Fruit fly (Drosophila melanogaster) whole organism, embryonic: Measurements from ENCODE around the gene CG10570.

Source experiments
- Abd-B ChIP-seq: fragments of 200-800 bp; sonication (Bioruptor generic); optimal IDR thresholded peaks from 2 replicates; lab custom pipeline; 2018; ENCODE audit warnings: missing biosample characterization, mild to moderate bottlenecking, missing genetic modification characterization, moderate library complexity
- Atf3 ChIP-seq: fragments of 200-800 bp; sonication (Bioruptor generic); optimal IDR thresholded peaks from 3 replicates; lab custom pipeline; 2016; ENCODE audit warnings: missing biosample characterization, missing genetic modification characterization
- BEAF-32 ChIP-seq: fragments of 200-800 bp; sonication (Bioruptor generic); optimal IDR thresholded peaks from 3 replicates; lab custom pipeline; 2017; ENCODE audit warnings: missing biosample characterization, missing genetic modification characterization, mild to moderate bottlenecking, moderate library complexity, missing genetic modification reagents
- CG10267 ChIP-seq: fragments of 200-800 bp; sonication (Bioruptor generic); optimal IDR thresholded peaks from 2 replicates; lab custom pipeline; 2018; ENCODE audit warnings: missing biosample characterization, mild to moderate bottlenecking, missing genetic modification characterization, moderate library complexity
- CG11247 ChIP-seq: fragments of 200-800 bp; sonication (Bioruptor generic); IDR thresholded peaks from 2 replicates; pipeline ENCODE4 v1.3.6; 2022; ENCODE audit warnings: missing biosample characterization, missing genetic modification characterization
- CG11456 ChIP-seq: fragments of 200-800 bp; sonication (Bioruptor generic); IDR thresholded peaks from 3 replicates; pipeline ENCODE4 v1.3.6; 2022; ENCODE audit warnings: missing biosample characterization, missing genetic modification characterization
- CG12071 ChIP-seq: fragments of 200-800 bp; sonication (Bioruptor generic); optimal IDR thresholded peaks from 3 replicates; lab custom pipeline; 2018; ENCODE audit warnings: missing biosample characterization, mild to moderate bottlenecking, missing genetic modification characterization
- CG12299 ChIP-seq: fragments of 200-800 bp; sonication (Bioruptor generic); optimal IDR thresholded peaks from 2 replicates; lab custom pipeline; 2018; ENCODE audit warnings: missing biosample characterization, mild to moderate bottlenecking, missing genetic modification characterization
- CG13296 ChIP-seq: fragments of 200-800 bp; sonication (Bioruptor generic); optimal IDR thresholded peaks from 3 replicates; lab custom pipeline; 2018; ENCODE audit warnings: missing biosample characterization, mild to moderate bottlenecking, missing genetic modification characterization
- CG13624 ChIP-seq: fragments of 200-800 bp; sonication (Bioruptor generic); optimal IDR thresholded peaks from 2 replicates; lab custom pipeline; 2016; ENCODE audit warnings: missing biosample characterization, missing genetic modification characterization
- CG15073 ChIP-seq: fragments of 200-800 bp; sonication (Bioruptor generic); optimal IDR thresholded peaks from 2 replicates; lab custom pipeline; 2016; ENCODE audit warnings: missing biosample characterization, missing genetic modification characterization
- CG15514 ChIP-seq: fragments of 200-800 bp; sonication (Bioruptor generic); optimal IDR thresholded peaks from 3 replicates; lab custom pipeline; 2017; ENCODE audit warnings: missing biosample characterization, missing genetic modification characterization, mild to moderate bottlenecking, moderate library complexity, missing genetic modification reagents
- CG17912 ChIP-seq: fragments of 200-800 bp; sonication (Bioruptor generic); optimal IDR thresholded peaks from 2 replicates; lab custom pipeline; 2018; ENCODE audit warnings: missing biosample characterization, mild to moderate bottlenecking, missing genetic modification characterization
- CG31224 ChIP-seq: fragments of 200-800 bp; sonication (Bioruptor generic); IDR thresholded peaks from 2 replicates; pipeline ENCODE4 v1.3.6; 2022; ENCODE audit warnings: missing biosample characterization, missing genetic modification characterization
- CG31441 ChIP-seq: fragments of 200-800 bp; sonication (Bioruptor generic); IDR thresholded peaks from 2 replicates; pipeline ENCODE4 v1.3.6; 2022; ENCODE audit warnings: missing biosample characterization, missing genetic modification characterization
- CG3838 ChIP-seq: fragments of 200-800 bp; sonication (Bioruptor generic); optimal IDR thresholded peaks from 3 replicates; lab custom pipeline; 2016; ENCODE audit warnings: missing biosample characterization, missing genetic modification characterization
- CG7928 ChIP-seq: fragments of 200-800 bp; sonication (Bioruptor generic); optimal IDR thresholded peaks from 2 replicates; lab custom pipeline; 2017; ENCODE audit warnings: missing biosample characterization, mild to moderate bottlenecking, missing genetic modification characterization
- CG8089 ChIP-seq: fragments of 200-800 bp; sonication (Bioruptor generic); optimal IDR thresholded peaks from 3 replicates; lab custom pipeline; 2016; ENCODE audit warnings: missing biosample characterization, missing genetic modification characterization
- CG8765 ChIP-seq: fragments of 200-800 bp; sonication (Bioruptor generic); IDR thresholded peaks from 2 replicates; pipeline ENCODE4 v1.3.6; 2022; ENCODE audit warnings: missing biosample characterization, missing genetic modification characterization
- Deaf1 ChIP-seq: fragments of 200-800 bp; optimal IDR thresholded peaks from 3 replicates; lab custom pipeline; 2019; ENCODE audit warnings: missing biosample characterization, mild to moderate bottlenecking, missing genetic modification characterization, moderate library complexity
- Dek ChIP-seq: fragments of 200-800 bp; sonication (Bioruptor generic); optimal IDR thresholded peaks from 3 replicates; lab custom pipeline; 2019; ENCODE audit warnings: missing biosample characterization, mild to moderate bottlenecking, missing genetic modification characterization, moderate library complexity
- Dip3 ChIP-seq: fragments of 200-800 bp; sonication (Bioruptor generic); optimal IDR thresholded peaks from 3 replicates; lab custom pipeline; 2016; ENCODE audit warnings: missing biosample characterization, missing genetic modification characterization
- E2f2 ChIP-seq: fragments of 200-800 bp; sonication (Bioruptor generic); IDR thresholded peaks from 2 replicates; pipeline ENCODE4 v1.3.6; 2022; ENCODE audit warnings: missing biosample characterization, missing genetic modification characterization
- HHEX ChIP-seq: fragments of 200-800 bp; sonication (Bioruptor generic); optimal IDR thresholded peaks from 3 replicates; lab custom pipeline; 2017; ENCODE audit warnings: missing biosample characterization, mild to moderate bottlenecking, missing genetic modification characterization, missing genetic modification reagents
- HLH3B ChIP-seq: fragments of 200-800 bp; sonication (Bioruptor generic); IDR thresholded peaks from 2 replicates; pipeline ENCODE4 v1.3.6; 2022; ENCODE audit warnings: missing biosample characterization, missing genetic modification characterization
- Hand ChIP-seq: fragments of 200-800 bp; sonication (Bioruptor generic); optimal IDR thresholded peaks from 2 replicates; lab custom pipeline; 2017; ENCODE audit warnings: mild to moderate bottlenecking, missing biosample characterization, missing genetic modification reagents, missing genetic modification characterization
- Hr51 ChIP-seq, 2 experiments: fragments of 200-800 bp; sonication (Bioruptor generic); optimal IDR thresholded peaks; 2 replicates in 1 of 2; 3 replicates in 1 of 2; lab custom pipeline; 2016 to 2018; ENCODE audit warnings: missing biosample characterization in 2 of 2, missing genetic modification characterization in 2 of 2, mild to moderate bottlenecking in 1 of 2, moderate library complexity in 1 of 2
- MBD-R2 ChIP-seq: fragments of 200-800 bp; sonication (Bioruptor generic); IDR thresholded peaks from 2 replicates; pipeline ENCODE4 v1.3.6; 2022; ENCODE audit warnings: missing biosample characterization, missing genetic modification characterization
- Meics ChIP-seq: fragments of 200-800 bp; sonication (Bioruptor generic); optimal IDR thresholded peaks from 2 replicates; lab custom pipeline; 2017; ENCODE audit warnings: missing biosample characterization, mild to moderate bottlenecking, missing genetic modification characterization
- PHDP ChIP-seq: fragments of 200-800 bp; sonication (Bioruptor generic); optimal IDR thresholded peaks from 3 replicates; lab custom pipeline; 2018; ENCODE audit warnings: missing biosample characterization, mild to moderate bottlenecking, missing genetic modification characterization, moderate library complexity
- Scr ChIP-seq: fragments of 200-800 bp; sonication (Bioruptor generic); IDR thresholded peaks from 2 replicates; pipeline ENCODE4 v1.3.6; 2022; ENCODE audit warnings: missing biosample characterization, missing genetic modification characterization; ENCODE audit not compliant: partially characterized antibody
- Side ChIP-seq: fragments of 200-800 bp; sonication (Bioruptor generic); optimal IDR thresholded peaks from 2 replicates; lab custom pipeline; 2016; ENCODE audit warnings: missing biosample characterization, missing genetic modification characterization
- TFAM ChIP-seq: fragments of 200-800 bp; sonication (Bioruptor generic); optimal IDR thresholded peaks from 2 replicates; lab custom pipeline; 2017; ENCODE audit warnings: missing biosample characterization, missing genetic modification characterization, inconsistent platforms
- Usf ChIP-seq: fragments of 200-800 bp; sonication (Bioruptor generic); optimal IDR thresholded peaks from 2 replicates; lab custom pipeline; 2017; ENCODE audit warnings: missing genotype, missing biosample characterization, missing genetic modification characterization
- chn ChIP-seq: fragments of 200-800 bp; sonication (Bioruptor generic); optimal IDR thresholded peaks from 2 replicates; lab custom pipeline; 2016; ENCODE audit warnings: missing biosample characterization, missing genetic modification characterization
- dpn ChIP-seq, 2 experiments: fragments of 200-800 bp; sonication (Bioruptor generic); optimal IDR thresholded peaks; 3 replicates each; lab custom pipeline; 2016; ENCODE audit warnings: missing biosample characterization in 2 of 2, missing genetic modification characterization in 2 of 2
- esg ChIP-seq: fragments of 200-800 bp; sonication (Bioruptor generic); conservative IDR thresholded peaks from 2 replicates; pipeline ENCODE4 v1.3.6; 2022; ENCODE audit warnings: missing biosample characterization, missing genetic modification characterization
- ftz-f1 ChIP-seq: fragments of 200-800 bp; sonication (Bioruptor generic); optimal IDR thresholded peaks from 2 replicates; lab custom pipeline; 2016; ENCODE audit warnings: missing biosample characterization, missing genetic modification characterization
- gce ChIP-seq: fragments of 200-800 bp; sonication (Bioruptor generic); IDR thresholded peaks from 3 replicates; pipeline ENCODE4 v1.3.6; 2022; ENCODE audit warnings: missing biosample characterization, missing genetic modification characterization
- knrl ChIP-seq: fragments of 200-800 bp; sonication (Bioruptor generic); IDR thresholded peaks from 3 replicates; pipeline ENCODE4 v1.3.6; 2022; ENCODE audit warnings: missing biosample characterization, missing genetic modification characterization; ENCODE audit not compliant: partially characterized antibody
- lola ChIP-seq, 3 experiments: fragments of >200 bp in 2 of 3; fragments of 200-800 bp in 1 of 3; sonication (Bioruptor generic) in 1 of 3; optimal IDR thresholded peaks; 2 replicates each; lab custom pipeline; 2017 to 2019; ENCODE audit warnings: missing biosample characterization in 3 of 3, missing genetic modification characterization in 3 of 3, mild to moderate bottlenecking in 1 of 3, moderate library complexity in 1 of 3
- p53 ChIP-seq: fragments of 200-800 bp; sonication (Bioruptor generic); optimal IDR thresholded peaks from 2 replicates; lab custom pipeline; 2016; ENCODE audit warnings: missing biosample characterization, missing genetic modification characterization
- pfk ChIP-seq: fragments of 200-800 bp; sonication (Bioruptor generic); optimal IDR thresholded peaks from 2 replicates; lab custom pipeline; 2018; ENCODE audit warnings: missing biosample characterization, mild to moderate bottlenecking, missing genetic modification characterization, moderate library complexity
- pros ChIP-seq: fragments of 200-800 bp; sonication (Bioruptor generic); optimal IDR thresholded peaks from 3 replicates; lab custom pipeline; 2019; ENCODE audit warnings: missing biosample characterization, mild to moderate bottlenecking, missing genetic modification characterization, moderate library complexity
- pum ChIP-seq: fragments of 200-800 bp; sonication (Bioruptor generic); optimal IDR thresholded peaks from 2 replicates; lab custom pipeline; 2016; ENCODE audit warnings: missing biosample characterization, missing genetic modification characterization
- rib ChIP-seq: fragments of 200-800 bp; sonication (Bioruptor generic); IDR thresholded peaks from 2 replicates; pipeline ENCODE4 v1.3.6; 2022; ENCODE audit warnings: missing biosample characterization, missing genetic modification characterization
- sens ChIP-seq: fragments of 200-800 bp; sonication (Bioruptor generic); peaks from one replicate; lab custom pipeline; 2016; ENCODE audit warnings: missing biosample characterization, missing genetic modification characterization
- sna ChIP-seq: fragments of 200-800 bp; sonication (Bioruptor generic); IDR thresholded peaks from 2 replicates; pipeline ENCODE4 v1.3.6; 2022; ENCODE audit warnings: missing biosample characterization, missing genetic modification characterization; ENCODE audit not compliant: partially characterized antibody
- stc ChIP-seq: fragments of 200-800 bp; sonication (Bioruptor generic); IDR thresholded peaks from 2 replicates; pipeline ENCODE4 v1.3.6; 2022; ENCODE audit warnings: missing biosample characterization, missing genetic modification characterization
- tio ChIP-seq: fragments of 200-800 bp; sonication (Bioruptor generic); optimal IDR thresholded peaks from 2 replicates; lab custom pipeline; 2017; ENCODE audit warnings: missing biosample characterization, missing genetic modification characterization, inconsistent platforms
- toy ChIP-seq: fragments of 200-800 bp; sonication (Bioruptor generic); IDR thresholded peaks from 2 replicates; pipeline ENCODE4 v1.3.6; 2022; ENCODE audit warnings: missing biosample characterization, missing genetic modification characterization

CG10570 gene

DNA sequence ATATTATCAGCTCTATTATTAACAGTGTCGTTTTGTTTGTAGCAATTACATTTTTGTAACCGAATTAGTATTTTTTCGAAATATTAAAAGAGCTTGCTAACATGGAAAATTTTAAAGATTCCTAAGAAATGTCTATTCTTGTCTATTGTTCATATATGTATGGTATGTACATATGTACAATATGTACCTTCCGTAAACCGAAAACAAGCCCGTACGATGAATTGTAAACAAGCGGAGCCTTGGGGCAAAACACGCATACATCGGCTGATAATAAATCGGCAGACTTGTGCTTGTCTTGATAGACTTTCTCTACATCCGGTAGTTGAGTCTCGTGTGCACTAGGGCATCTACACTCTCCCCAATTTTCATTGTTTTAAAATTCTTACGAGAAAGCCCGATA, 11.8 kb upstream of the CG10570 start (continued):
- TF ChIP-seq stc (no peak), Scr (GFP tag; lab: Robert Waterston, UW) (no peak), CG15514 (GFP tag; lab: Kevin White, UChicago) (no peak), HHEX (GFP tag; lab: Kevin White, UChicago) (peak; percentile 71), BEAF-32 (GFP tag; lab: Kevin White, UChicago) (no peak), CG3838 (peak; percentile 4), PHDP (tag; lab: Kevin White, UChicago) (peak; percentile 41), Abd-B (GFP tag; lab: Kevin White, UChicago) (no peak), sens (GFP tag; lab: Kevin White, UChicago) (peak; percentile 85), dpn (GFP tag; optimal IDR thresholded peaks at IDR 0.05; lab: Kevin White, UChicago) (peak in 1 of 2 experiments; percentile 18), CG31224 (0 out of 2 replicates have a peak, but pooled peaks have one; percentile 14), CG31441 (GFP tag; lab: Robert Waterston, UW) (peak; percentile 27; the same call in 1 of the 2 replicates), Deaf1 (no peak), CG7928 (GFP tag; lab: Kevin White, UChicago) (no peak), Hr51 (GFP tag; optimal IDR thresholded peaks at IDR 0.05; lab: Kevin White, UChicago) (no peak), p53 (GFP tag; lab: Kevin White, UChicago) (no peak), CG17912 (GFP tag; lab: Kevin White, UChicago) (no peak), MBD-R2 (no peak; the same call in 1 of the 2 replicates), Side (peak; percentile 45), Atf3 (no peak), CG12299 (tag; lab: Kevin White, UChicago) (no peak), Meics (peak; percentile 23), sna (no peak), CG11456 (GFP tag; lab: Robert Waterston, UW) (no peak), CG15073 (GFP tag; lab: Kevin White, UChicago) (no peak), lola (GFP tag; optimal IDR thresholded peaks at IDR 0.05; lab: Kevin White, UChicago) (peak in 1 of 3 experiments; percentile 40), esg (GFP tag; lab: Robert Waterston, UW) (no peak), Usf (GFP tag; lab: Kevin White, UChicago) (no peak), tio (GFP tag; lab: Kevin White, UChicago) (peak; percentile 3), HLH3B (GFP tag; lab: Robert Waterston, UW) (peak; percentile 21; the same call in 1 of the 2 replicates), CG13296 (GFP tag; lab: Kevin White, UChicago) (peak; percentile 2), pfk (GFP tag; lab: Kevin White, UChicago) (peak; percentile 54), E2f2 (no peak), gce (peak; percentile 49; the same call in 1 of the 3 replicates), rib (GFP tag; lab: Robert Waterston, UW) (no peak), knrl (no peak), ftz-f1 (GFP tag; lab: Kevin White, UChicago) (no peak), CG8765 (GFP tag; lab: Robert Waterston, UW) (no peak), toy (GFP tag; lab: Robert Waterston, UW) (no peak), CG13624 (GFP tag; lab: Kevin White, UChicago) (no peak), CG10267 (tag; lab: Kevin White, UChicago) (no peak), Hand (GFP tag; lab: Kevin White, UChicago) (no peak), chn (GFP tag; lab: Kevin White, UChicago) (no peak), CG12071 (GFP tag; lab: Kevin White, UChicago) (peak; percentile 60), CG8089 (peak; percentile 55), pros (GFP tag; lab: Kevin White, UChicago) (no peak), TFAM (no peak), Dip3 (no peak), Dek (no peak), pum (no peak), CG11247 (peak; percentile 29; the same call in 1 of the 2 replicates)
